Fruit fly (Drosophila melanogaster) whole organism, pupa: ENCODE results near the gene Tsc1.

Experiments used
- CG10348 ChIP-seq: fragments of 200-800 bp; sonication (Bioruptor generic); IDR thresholded peaks from 2 replicates; pipeline ENCODE4 v1.3.6; 2022; ENCODE audit warnings: missing biosample characterization, missing genetic modification characterization
- CG12605 ChIP-seq: fragments of 200-800 bp; sonication (Bioruptor generic); IDR thresholded peaks from 2 replicates; pipeline ENCODE4 v1.3.6; 2022; ENCODE audit warnings: missing biosample characterization, missing genetic modification characterization
- CG13204 ChIP-seq: fragments of 200-800 bp; sonication (Bioruptor generic); optimal IDR thresholded peaks from 2 replicates; lab custom pipeline; 2018; ENCODE audit warnings: missing biosample characterization, mild to moderate bottlenecking, missing genetic modification characterization, moderate library complexity
- CG14655 ChIP-seq: fragments of 200-800 bp; sonication (Bioruptor generic); optimal IDR thresholded peaks from 3 replicates; lab custom pipeline; 2017; ENCODE audit warnings: mild to moderate bottlenecking, missing biosample characterization, missing genetic modification reagents, missing genetic modification characterization
- CG15710 ChIP-seq: fragments of 200-800 bp; sonication (Bioruptor generic); optimal IDR thresholded peaks from 2 replicates; lab custom pipeline; 2018; ENCODE audit warnings: missing biosample characterization, mild to moderate bottlenecking, missing genetic modification characterization, moderate library complexity
- CG17806 ChIP-seq: fragments of 200-800 bp; sonication (Bioruptor generic); optimal IDR thresholded peaks from 2 replicates; lab custom pipeline; 2018; ENCODE audit warnings: missing biosample characterization, mild to moderate bottlenecking, missing genetic modification characterization, moderate library complexity
- CG32121 ChIP-seq: fragments of 200-800 bp; sonication (Bioruptor generic); IDR thresholded peaks from 2 replicates; pipeline ENCODE4 v1.3.6; 2022; ENCODE audit warnings: missing biosample characterization, missing genetic modification characterization
- CG34367 ChIP-seq: fragments of 200-800 bp; sonication (Bioruptor generic); optimal IDR thresholded peaks from 2 replicates; lab custom pipeline; 2018; ENCODE audit warnings: missing biosample characterization, mild to moderate bottlenecking, missing genetic modification characterization
- CG4496 ChIP-seq: fragments of 200-800 bp; sonication (Bioruptor generic); IDR thresholded peaks from 3 replicates; pipeline ENCODE4 v1.3.6; 2022; ENCODE audit warnings: missing biosample characterization, missing genetic modification characterization
- CG8159 ChIP-seq: fragments of 200-800 bp; sonication (Bioruptor generic); optimal IDR thresholded peaks from 3 replicates; lab custom pipeline; 2018; ENCODE audit warnings: missing biosample characterization, mild to moderate bottlenecking, missing genetic modification characterization, moderate library complexity
- CG8301 ChIP-seq: fragments of 200-800 bp; sonication (Bioruptor generic); optimal IDR thresholded peaks from 2 replicates; lab custom pipeline; 2018; ENCODE audit warnings: missing biosample characterization, mild to moderate bottlenecking, missing genetic modification characterization
- CG9948 ChIP-seq: fragments of 200-800 bp; sonication (Bioruptor generic); optimal IDR thresholded peaks from 2 replicates; lab custom pipeline; 2018; ENCODE audit warnings: missing biosample characterization, mild to moderate bottlenecking, missing genetic modification characterization, moderate library complexity
- D1 ChIP-seq: fragments of 200-800 bp; sonication (Bioruptor generic); optimal IDR thresholded peaks from 2 replicates; lab custom pipeline; 2018; ENCODE audit warnings: missing biosample characterization, mild to moderate bottlenecking, missing genetic modification characterization, moderate library complexity
- EcR ChIP-seq: fragments of 200-800 bp; sonication (Bioruptor generic); optimal IDR thresholded peaks from 3 replicates; lab custom pipeline; 2019; ENCODE audit warnings: missing biosample characterization, missing genetic modification characterization, mild to moderate bottlenecking, moderate library complexity, missing genetic modification reagents
- Ets98B ChIP-seq: fragments of 200-800 bp; sonication (Bioruptor generic); IDR thresholded peaks from 2 replicates; pipeline ENCODE4 v1.3.6; 2022; ENCODE audit warnings: missing biosample characterization, missing genetic modification characterization
- Pif1A ChIP-seq: fragments of 200-800 bp; sonication (Bioruptor generic); optimal IDR thresholded peaks from 3 replicates; lab custom pipeline; 2016; ENCODE audit warnings: missing biosample characterization, missing genetic modification characterization
- Pif1B ChIP-seq: fragments of 200-800 bp; sonication (Bioruptor generic); optimal IDR thresholded peaks from 3 replicates; lab custom pipeline; 2016; ENCODE audit warnings: missing biosample characterization, missing genetic modification characterization
- Snoo ChIP-seq: fragments of 200-800 bp; sonication (Bioruptor generic); optimal IDR thresholded peaks from 3 replicates; lab custom pipeline; 2017; ENCODE audit warnings: missing biosample characterization, mild to moderate bottlenecking, missing genetic modification characterization, inconsistent platforms
- fd96Ca ChIP-seq: fragments of 200-800 bp; sonication (Bioruptor generic); IDR thresholded peaks from 3 replicates; pipeline ENCODE4 v1.3.6; 2022; ENCODE audit warnings: missing biosample characterization, missing genetic modification characterization
- gl ChIP-seq: fragments of 200-800 bp; sonication (Bioruptor generic); optimal IDR thresholded peaks from 2 replicates; lab custom pipeline; 2018; ENCODE audit warnings: missing biosample characterization, mild to moderate bottlenecking, missing genetic modification characterization
- rn ChIP-seq: fragments of 200-800 bp; sonication (Bioruptor generic); IDR thresholded peaks from 2 replicates; pipeline ENCODE4 v1.3.6; 2022; ENCODE audit warnings: missing biosample characterization, missing genetic modification characterization

The Tsc1 gene

DNA sequence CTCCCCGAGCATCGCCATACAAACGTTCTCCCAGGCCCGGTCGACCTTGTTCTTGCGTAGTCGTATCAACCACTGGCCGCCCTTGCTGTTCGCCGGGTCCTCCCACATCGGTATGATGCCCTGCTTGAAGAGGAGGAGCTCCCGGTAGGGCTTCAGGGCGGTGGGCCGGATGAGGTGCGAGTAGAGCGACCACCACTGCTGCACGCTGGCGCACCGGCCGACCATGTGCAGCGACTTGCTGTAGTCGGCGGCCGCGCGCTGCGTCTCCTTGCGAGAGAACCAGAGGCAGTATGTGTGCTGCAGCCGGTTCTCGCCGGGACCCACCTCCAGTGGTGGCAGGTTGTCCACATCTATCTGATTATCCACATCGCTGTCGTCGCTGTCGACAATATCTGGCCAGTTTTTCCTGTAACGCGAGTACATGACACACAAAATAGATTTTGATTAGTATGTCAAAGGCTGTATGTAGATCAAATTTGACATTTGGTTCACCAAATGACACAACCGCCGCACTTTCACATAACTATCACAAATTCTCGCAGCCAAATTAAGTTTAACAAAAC, 23.1 kb upstream of the Tsc1 start, which contains the start of gene CG10694:
TSS of gene CG10694 (plus strand) at position 513 of the 563 bp plus-strand sequence.
- TF ChIP-seq gl: no peak
- TF ChIP-seq Snoo (tag; lab: Kevin White, UChicago): no peak
- TF ChIP-seq CG34367: no peak
- no peak for TF ChIP-seq CG17806
- TF ChIP-seq CG8301 (tag; lab: Kevin White, UChicago): no peak
- TF ChIP-seq CG15710 (tag; lab: Kevin White, UChicago): no peak
- TF ChIP-seq Pif1A (GFP tag; lab: Kevin White, UChicago): no peak
- no peak for TF ChIP-seq CG4496 (GFP tag; lab: Robert Waterston, UW)
- no peak for TF ChIP-seq CG13204 (GFP tag; lab: Kevin White, UChicago)
- TF ChIP-seq D1 (tag; lab: Kevin White, UChicago): no peak
- TF ChIP-seq fd96Ca (GFP tag; lab: Robert Waterston, UW): no peak

DNA sequence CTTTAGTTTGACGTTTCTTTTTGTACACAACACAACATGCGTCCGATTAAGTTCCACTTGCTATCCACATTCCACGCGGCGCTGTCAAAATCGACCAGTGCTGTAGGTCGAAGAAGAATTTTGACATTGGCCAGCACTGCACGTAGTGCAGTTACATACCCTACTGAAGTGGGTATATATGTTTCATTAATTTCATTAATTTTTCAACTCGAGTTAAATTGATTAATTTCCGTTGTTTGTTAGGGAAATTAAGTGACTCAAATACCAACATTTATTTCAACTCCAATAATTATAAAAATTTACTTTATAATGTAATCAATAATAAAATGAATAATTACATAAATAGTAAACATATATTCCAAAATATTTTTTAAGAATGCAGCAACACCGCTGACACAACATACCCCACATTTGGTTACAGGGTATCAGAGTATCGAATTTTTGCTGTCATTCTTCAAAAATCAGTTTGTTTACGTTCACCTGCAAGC, 21.2 kb upstream of the Tsc1 start, which contains the start of the genes eIF4EHP and CG18428:
TSS of gene eIF4EHP (minus strand) at position 59 of the 488 bp plus-strand sequence.
TSS of gene CG18428 (plus strand) at position 435 of the 488 bp plus-strand sequence.
- no peak for TF ChIP-seq rn (GFP tag; lab: Robert Waterston, UW)
- no peak for TF ChIP-seq CG4496 (GFP tag; lab: Robert Waterston, UW)
- peak; percentile 94 for TF ChIP-seq gl
- TF ChIP-seq Pif1A (GFP tag; lab: Kevin White, UChicago): peak; percentile 97
- no peak for TF ChIP-seq Ets98B (GFP tag; lab: Robert Waterston, UW)
- TF ChIP-seq D1 (tag; lab: Kevin White, UChicago): peak; percentile 100
- peak; percentile 100 for TF ChIP-seq CG9948 (tag; lab: Kevin White, UChicago)
- peak; percentile 100 for TF ChIP-seq CG17806
- peak; percentile 99 for TF ChIP-seq Snoo (tag; lab: Kevin White, UChicago)
- TF ChIP-seq CG12605 (GFP tag; lab: Robert Waterston, UW): no peak; the same call in 1 of the 2 replicates
- TF ChIP-seq CG13204 (GFP tag; lab: Kevin White, UChicago): peak; percentile 98
- TF ChIP-seq CG34367: peak; percentile 99
- TF ChIP-seq CG8301 (tag; lab: Kevin White, UChicago): peak; percentile 100
- TF ChIP-seq EcR: peak; percentile 78
- TF ChIP-seq Pif1B: peak; percentile 90
- peak; percentile 100 for TF ChIP-seq CG14655
- peak; percentile 100 for TF ChIP-seq CG8159 (tag; lab: Kevin White, UChicago)
- no peak for TF ChIP-seq CG10348
- TF ChIP-seq CG32121 (GFP tag; lab: Robert Waterston, UW): no peak
- TF ChIP-seq CG15710 (tag; lab: Kevin White, UChicago): peak; percentile 100
- TF ChIP-seq fd96Ca (GFP tag; lab: Robert Waterston, UW): 0 out of 3 replicates have a peak, but pooled peaks have one; percentile 93
- TF ChIP-seq, all 21 proteins: peak for 15

dm6 chr3R:24112320-24113069, 17.6 kb upstream of the Tsc1 start, which contains the start of gene CG13605:
TSS of gene CG13605 (minus strand) at chr3R:24112389.
- TF ChIP-seq gl: no peak
- TF ChIP-seq Ets98B (GFP tag; lab: Robert Waterston, UW): peak; percentile 82
- TF ChIP-seq rn (GFP tag; lab: Robert Waterston, UW): no peak
- TF ChIP-seq Snoo (tag; lab: Kevin White, UChicago): peak; percentile 69
- TF ChIP-seq CG4496 (GFP tag; lab: Robert Waterston, UW): peak; percentile 86
- peak; percentile 54 for TF ChIP-seq CG17806
- peak; percentile 62 for TF ChIP-seq Pif1A (GFP tag; lab: Kevin White, UChicago)
- peak; percentile 61 for TF ChIP-seq CG14655
- TF ChIP-seq CG8301 (tag; lab: Kevin White, UChicago): peak; percentile 51
- peak; percentile 77 for TF ChIP-seq CG32121 (GFP tag; lab: Robert Waterston, UW)
- no peak for TF ChIP-seq D1 (tag; lab: Kevin White, UChicago)
- peak; percentile 51 for TF ChIP-seq CG8159 (tag; lab: Kevin White, UChicago)
- TF ChIP-seq EcR: no peak
- peak; percentile 79 for TF ChIP-seq Pif1B
- TF ChIP-seq CG34367: peak; percentile 25
- TF ChIP-seq fd96Ca (GFP tag; lab: Robert Waterston, UW): peak; percentile 66
- TF ChIP-seq CG10348: no peak
- TF ChIP-seq CG9948 (tag; lab: Kevin White, UChicago): peak; percentile 24
- TF ChIP-seq CG13204 (GFP tag; lab: Kevin White, UChicago): no peak
- TF ChIP-seq CG15710 (tag; lab: Kevin White, UChicago): peak; percentile 39
- TF ChIP-seq CG12605 (GFP tag; lab: Robert Waterston, UW): peak; percentile 37; the same call in 1 of the 2 replicates

DNA sequence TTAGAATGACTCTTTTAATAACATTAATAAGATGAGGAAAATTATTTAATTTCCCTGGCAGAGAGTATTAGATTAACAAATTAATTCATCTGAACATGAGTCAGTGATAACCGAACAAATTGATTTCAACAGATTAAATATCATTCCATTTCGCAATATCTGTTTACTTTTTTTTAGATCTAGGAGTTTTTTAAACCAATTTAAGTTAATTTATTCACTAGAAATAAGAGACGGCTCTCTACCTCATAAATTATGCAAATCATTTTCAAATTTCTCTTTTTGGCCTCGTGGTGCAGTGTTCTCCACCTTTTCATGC, 17.1 kb upstream of the Tsc1 start, which contains the start of gene Root:
TSS of gene Root (plus strand) at position 217 of the 316 bp plus-strand sequence.
- no peak for TF ChIP-seq Pif1B
- no peak for TF ChIP-seq Ets98B (GFP tag; lab: Robert Waterston, UW)
- no peak for TF ChIP-seq CG8159 (tag; lab: Kevin White, UChicago)
- TF ChIP-seq fd96Ca (GFP tag; lab: Robert Waterston, UW): no peak
- TF ChIP-seq CG17806: no peak
- TF ChIP-seq CG12605 (GFP tag; lab: Robert Waterston, UW): no peak

- no peak for TF ChIP-seq Snoo (tag; lab: Kevin White, UChicago)
- TF ChIP-seq CG10348: no peak
- TF ChIP-seq CG14655: peak; percentile 12
- no peak for TF ChIP-seq CG34367
- TF ChIP-seq CG9948 (tag; lab: Kevin White, UChicago): no peak
- no peak for TF ChIP-seq CG17806
Observed at dm6 chr3R:24116180-24116579, 13.9 kb upstream of the Tsc1 start, which contains the start of gene CG13607. TSS of gene CG13607 (minus strand) at chr3R:24116322.
